Fruit fly (Drosophila melanogaster) whole organism, embryonic: ENCODE measurements around the gene CG31832.

ENCODE experiments used
- Bgb ChIP-seq: fragments of 200-800 bp; sonication (Bioruptor generic); IDR thresholded peaks from 2 replicates; pipeline ENCODE4 v1.3.6; 2022; ENCODE audit warnings: missing biosample characterization, missing genetic modification characterization; ENCODE audit not compliant: partially characterized antibody
- CG10979 ChIP-seq: fragments of 200-800 bp; sonication (Bioruptor generic); optimal IDR thresholded peaks from 2 replicates; lab custom pipeline; 2018; ENCODE audit warnings: missing biosample characterization, mild to moderate bottlenecking, missing genetic modification characterization, moderate library complexity
- CG11560 ChIP-seq: fragments of 200-800 bp; sonication (Bioruptor generic); IDR thresholded peaks from 3 replicates; pipeline ENCODE4 v1.3.6; 2022; ENCODE audit warnings: missing biosample characterization, missing genetic modification characterization
- CG11723 ChIP-seq: fragments of 200-800 bp; sonication (Bioruptor generic); optimal IDR thresholded peaks from 2 replicates; lab custom pipeline; 2017; ENCODE audit warnings: missing biosample characterization, mild to moderate bottlenecking, missing genetic modification characterization
- CG12744 ChIP-seq: fragments of 200-800 bp; sonication (Bioruptor generic); optimal IDR thresholded peaks from 2 replicates; lab custom pipeline; 2016; ENCODE audit warnings: missing biosample characterization, missing genetic modification characterization
- CG14014 ChIP-seq: fragments of 200-800 bp; sonication (Bioruptor generic); IDR thresholded peaks from 2 replicates; pipeline ENCODE4 v1.3.6; 2022; ENCODE audit warnings: missing biosample characterization, missing genetic modification characterization
- CG14050 ChIP-seq: fragments of 200-800 bp; sonication (Bioruptor generic); IDR thresholded peaks from 3 replicates; pipeline ENCODE4 v1.3.6; 2022; ENCODE audit warnings: missing biosample characterization, missing genetic modification characterization
- CG15073 ChIP-seq: fragments of 200-800 bp; sonication (Bioruptor generic); optimal IDR thresholded peaks from 2 replicates; lab custom pipeline; 2016; ENCODE audit warnings: missing biosample characterization, missing genetic modification characterization
- CG2199 ChIP-seq: fragments of 200-800 bp; sonication (Bioruptor generic); IDR thresholded peaks from 3 replicates; pipeline ENCODE4 v1.3.6; 2022; ENCODE audit warnings: missing biosample characterization, missing genetic modification characterization
- CG34224 ChIP-seq: fragments of 200-800 bp; sonication (Bioruptor generic); IDR thresholded peaks from 3 replicates; pipeline ENCODE4 v1.3.6; 2022; ENCODE audit warnings: missing biosample characterization, missing genetic modification characterization; ENCODE audit not compliant: partially characterized antibody
- CG34422 ChIP-seq: fragments of 200-800 bp; sonication (Bioruptor generic); IDR thresholded peaks from 3 replicates; pipeline ENCODE4 v1.3.6; 2022; ENCODE audit warnings: missing biosample characterization, missing genetic modification characterization
- CG4424 ChIP-seq: fragments of 200-800 bp; sonication (Bioruptor generic); optimal IDR thresholded peaks from 3 replicates; lab custom pipeline; 2016; ENCODE audit warnings: missing biosample characterization, missing genetic modification characterization
- CG4617 ChIP-seq: fragments of 200-800 bp; sonication (Bioruptor generic); optimal IDR thresholded peaks from 3 replicates; lab custom pipeline; 2016; ENCODE audit warnings: missing biosample characterization, missing genetic modification characterization, borderline replicate concordance
- CG6791 ChIP-seq: fragments of 200-800 bp; sonication (Bioruptor generic); IDR thresholded peaks from 3 replicates; pipeline ENCODE4 v1.3.6; 2022; ENCODE audit warnings: missing biosample characterization, missing genetic modification characterization; ENCODE audit not compliant: partially characterized antibody
- CG7839 ChIP-seq: fragments of 200-800 bp; sonication (Bioruptor generic); optimal IDR thresholded peaks from 3 replicates; lab custom pipeline; 2018; ENCODE audit warnings: missing biosample characterization, mild to moderate bottlenecking, missing genetic modification characterization, moderate library complexity
- CG9876 ChIP-seq: fragments of 200-800 bp; sonication (Bioruptor generic); optimal IDR thresholded peaks from 2 replicates; lab custom pipeline; 2016; ENCODE audit warnings: missing biosample characterization, missing genetic modification characterization
- Camta ChIP-seq: fragments of 200-800 bp; sonication (Bioruptor generic); optimal IDR thresholded peaks from 2 replicates; lab custom pipeline; 2016; ENCODE audit warnings: missing biosample characterization, missing genetic modification characterization
- Dbx ChIP-seq: fragments of 200-800 bp; sonication (Bioruptor generic); IDR thresholded peaks from 3 replicates; pipeline ENCODE4 v1.3.6; 2022; ENCODE audit warnings: missing biosample characterization, missing genetic modification characterization
- Dip2 ChIP-seq: fragments of 200-800 bp; sonication (Bioruptor generic); IDR thresholded peaks from 2 replicates; pipeline ENCODE4 v1.3.6; 2022; ENCODE audit warnings: missing biosample characterization, missing genetic modification characterization
- Dref ChIP-seq: fragments of 200-800 bp; sonication (Bioruptor generic); IDR thresholded peaks from 2 replicates; pipeline ENCODE4 v1.3.6; 2022; ENCODE audit warnings: missing biosample characterization, missing genetic modification characterization
- Gug ChIP-seq: fragments of 200-800 bp; sonication (Bioruptor generic); IDR thresholded peaks from 4 replicates; pipeline ENCODE4 v1.3.6; 2022; ENCODE audit warnings: missing biosample characterization, missing genetic modification characterization
- Lpt ChIP-seq: fragments of >200 bp; optimal IDR thresholded peaks from 2 replicates; lab custom pipeline; 2018; ENCODE audit warnings: missing biosample characterization, missing genetic modification characterization
- Mrtf ChIP-seq: fragments of 200-800 bp; sonication (Bioruptor generic); IDR thresholded peaks from 3 replicates; pipeline ENCODE4 v1.3.6; 2022; ENCODE audit warnings: missing biosample characterization, missing genetic modification characterization
- Opbp ChIP-seq: fragments of 200-800 bp; sonication (Bioruptor generic); IDR thresholded peaks from 3 replicates; pipeline ENCODE4 v1.3.6; 2022; ENCODE audit warnings: missing biosample characterization, missing genetic modification characterization; ENCODE audit not compliant: partially characterized antibody
- Vsx1 ChIP-seq: fragments of 200-800 bp; sonication (Bioruptor generic); optimal IDR thresholded peaks from 2 replicates; lab custom pipeline; 2017; ENCODE audit warnings: missing biosample characterization, mild to moderate bottlenecking, missing genetic modification characterization, missing genetic modification reagents
- YL-1 ChIP-seq: fragments of 200-800 bp; sonication (Bioruptor generic); optimal IDR thresholded peaks from 3 replicates; lab custom pipeline; 2017; ENCODE audit warnings: missing biosample characterization, mild to moderate bottlenecking, missing genetic modification characterization
- aop ChIP-seq: fragments of 200-800 bp; sonication (Bioruptor generic); IDR thresholded peaks from 2 replicates; pipeline ENCODE4 v1.3.6; 2022; ENCODE audit warnings: missing biosample characterization, missing genetic modification characterization
- ato ChIP-seq: fragments of 200-800 bp; sonication (Bioruptor generic); IDR thresholded peaks from 2 replicates; pipeline ENCODE4 v1.3.6; 2022; ENCODE audit warnings: missing biosample characterization, missing genetic modification characterization; ENCODE audit not compliant: partially characterized antibody
- bcd ChIP-seq: fragments of 200-800 bp; sonication (Bioruptor generic); optimal IDR thresholded peaks from 2 replicates; lab custom pipeline; 2017; ENCODE audit warnings: missing biosample characterization, mild to moderate bottlenecking, missing genetic modification characterization
- ci ChIP-seq: fragments of 200-800 bp; sonication (Bioruptor generic); IDR thresholded peaks from 3 replicates; pipeline ENCODE4 v1.3.6; 2022; ENCODE audit warnings: missing biosample characterization, missing genetic modification characterization
- gem ChIP-seq: fragments of 200-800 bp; sonication (Bioruptor generic); optimal IDR thresholded peaks from 2 replicates; lab custom pipeline; 2019; ENCODE audit warnings: missing biosample characterization, mild to moderate bottlenecking, missing genetic modification characterization, moderate library complexity
- gfzf ChIP-seq: fragments of 200-800 bp; sonication (Bioruptor generic); optimal IDR thresholded peaks from 2 replicates; lab custom pipeline; 2016; ENCODE audit warnings: missing biosample characterization, mild to moderate bottlenecking, missing genetic modification characterization, moderate library complexity
- hkb ChIP-seq, 2 experiments: fragments of 200-800 bp in 1 of 2; fragments of >200 bp in 1 of 2; sonication (Bioruptor generic) in 1 of 2; IDR thresholded peaks in 1 of 2; optimal IDR thresholded peaks in 1 of 2; 2 replicates each; pipeline versions ENCODE4 v1.3.6 to Lab custom; 2017 to 2022; ENCODE audit warnings: missing biosample characterization in 1 of 2, missing genetic modification characterization in 1 of 2
- inv ChIP-seq: fragments of 200-800 bp; sonication (Bioruptor generic); IDR thresholded peaks from 2 replicates; pipeline ENCODE4 v1.3.6; 2022; ENCODE audit warnings: missing biosample characterization, missing genetic modification characterization; ENCODE audit not compliant: partially characterized antibody
- mld ChIP-seq: fragments of 200-800 bp; sonication (Bioruptor generic); IDR thresholded peaks from 3 replicates; pipeline ENCODE4 v1.3.6; 2022; ENCODE audit warnings: missing biosample characterization, missing genetic modification characterization; ENCODE audit not compliant: partially characterized antibody
- nmo ChIP-seq: fragments of 200-800 bp; sonication (Bioruptor generic); optimal IDR thresholded peaks from 2 replicates; lab custom pipeline; 2018; ENCODE audit warnings: missing biosample characterization, mild to moderate bottlenecking, missing genetic modification characterization, moderate library complexity
- odd ChIP-seq: fragments of 200-800 bp; sonication (Bioruptor generic); optimal IDR thresholded peaks from 2 replicates; lab custom pipeline; 2017; ENCODE audit warnings: missing biosample characterization, mild to moderate bottlenecking, missing genetic modification characterization
- prd ChIP-seq, 3 experiments: fragments of >200 bp in 2 of 3; fragments of 200-800 bp in 1 of 3; sonication (Bioruptor generic) in 1 of 3; optimal IDR thresholded peaks in 2 of 3; IDR thresholded peaks in 1 of 3; 2 replicates in 2 of 3; 3 replicates in 1 of 3; pipeline versions ENCODE4 v1.3.6 to Lab custom; 2017 to 2022; ENCODE audit warnings: missing biosample characterization in 1 of 3, missing genetic modification characterization in 1 of 3
- sc ChIP-seq, 3 experiments: fragments of >200 bp in 2 of 3; fragments of 200-800 bp in 1 of 3; sonication (Bioruptor generic) in 1 of 3; optimal IDR thresholded peaks; 2 replicates in 2 of 3; 3 replicates in 1 of 3; lab custom pipeline; 2017; ENCODE audit warnings: mild to moderate bottlenecking in 1 of 3, missing biosample characterization in 1 of 3, missing genetic modification characterization in 1 of 3, missing genetic modification reagents in 1 of 3
- sens ChIP-seq: fragments of 200-800 bp; sonication (Bioruptor generic); peaks from one replicate; lab custom pipeline; 2016; ENCODE audit warnings: missing biosample characterization, missing genetic modification characterization
- sens-2 ChIP-seq: fragments of 200-800 bp; sonication (Bioruptor generic); IDR thresholded peaks from 2 replicates; pipeline ENCODE4 v1.3.6; 2022; ENCODE audit warnings: missing biosample characterization, missing genetic modification characterization
- sisA ChIP-seq: fragments of 200-800 bp; sonication (Bioruptor generic); IDR thresholded peaks from 2 replicates; pipeline ENCODE4 v1.3.6; 2022; ENCODE audit warnings: missing biosample characterization, missing genetic modification characterization
- tll ChIP-seq, 2 experiments: fragments of 200-800 bp in 1 of 2; fragments of >200 bp in 1 of 2; sonication (Bioruptor generic) in 1 of 2; optimal IDR thresholded peaks; 2 replicates each; lab custom pipeline; 2017 to 2019; ENCODE audit warnings: missing biosample characterization in 2 of 2, missing genetic modification characterization in 2 of 2, mild to moderate bottlenecking in 1 of 2, moderate library complexity in 1 of 2
- toy ChIP-seq: fragments of 200-800 bp; sonication (Bioruptor generic); IDR thresholded peaks from 2 replicates; pipeline ENCODE4 v1.3.6; 2022; ENCODE audit warnings: missing biosample characterization, missing genetic modification characterization
- trem ChIP-seq: fragments of 200-800 bp; optimal IDR thresholded peaks from 3 replicates; lab custom pipeline; 2019; ENCODE audit warnings: missing biosample characterization, mild to moderate bottlenecking, missing genetic modification characterization, moderate library complexity
- ttk ChIP-seq: fragments of 200-800 bp; sonication (Bioruptor generic); IDR thresholded peaks from 2 replicates; pipeline ENCODE4 v2.1.2; 2022; ENCODE audit warnings: missing biosample characterization, missing genetic modification characterization
- tx ChIP-seq: fragments of 200-800 bp; sonication (Bioruptor generic); optimal IDR thresholded peaks from 2 replicates; lab custom pipeline; 2016; ENCODE audit warnings: missing biosample characterization, missing genetic modification characterization
- zen ChIP-seq: fragments of 200-800 bp; sonication (Bioruptor generic); optimal IDR thresholded peaks from 3 replicates; lab custom pipeline; 2018; ENCODE audit warnings: missing biosample characterization, mild to moderate bottlenecking, missing genetic modification characterization, moderate library complexity

Gene CG31832

DNA sequence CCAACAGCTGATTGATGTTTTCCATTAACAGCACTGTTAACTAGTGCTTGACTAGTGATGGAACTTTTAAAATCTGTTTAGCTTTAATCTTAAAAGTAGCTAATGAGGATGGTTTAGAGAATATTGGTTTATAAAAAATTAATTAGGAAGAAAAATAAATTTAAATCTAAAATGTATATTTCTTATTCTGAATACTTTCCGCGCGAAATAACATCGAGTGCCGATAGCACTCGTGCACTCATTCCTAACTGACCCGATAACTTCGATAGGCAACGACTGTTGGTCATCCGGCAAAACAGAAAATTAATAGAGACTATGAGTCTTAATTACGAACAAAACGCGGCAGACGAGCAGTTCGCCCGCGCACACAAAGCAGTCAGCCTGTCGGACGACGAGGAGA lies 21.8 kb downstream of the CG31832 start, which contains the start of the genes THG and Rnmt (continued):
- TF ChIP-seq sisA (GFP tag; lab: Robert Waterston, UW) (peak; percentile 78), CG7839 (peak; percentile 75), CG11723 (GFP tag; lab: Kevin White, UChicago) (peak; percentile 67), gfzf (peak; percentile 5), CG11560 (peak; percentile 51; the same call in 1 of the 3 replicates), bcd (peak; percentile 63), ci (GFP tag; lab: Robert Waterston, UW) (peak; percentile 91), Dip2 (GFP tag; lab: Robert Waterston, UW) (no peak), CG4424 (GFP tag; lab: Kevin White, UChicago) (peak; percentile 82), sc (optimal IDR thresholded peaks at IDR 0.05; lab: Kevin White, UChicago) (no peak), sc (GFP tag; optimal IDR thresholded peaks at IDR 0.05; lab: Kevin White, UChicago) (peak; percentile 61), Camta (GFP tag; lab: Kevin White, UChicago) (peak; percentile 56), nmo (GFP tag; lab: Kevin White, UChicago) (peak; percentile 85), Gug (GFP tag; lab: Robert Waterston, UW) (peak; percentile 85), tll (GFP tag; optimal IDR thresholded peaks at IDR 0.05; lab: Kevin White, UChicago) (no peak), prd (optimal IDR thresholded peaks at IDR 0.05; lab: Kevin White, UChicago) (no peak), prd (GFP tag; IDR thresholded peaks at IDR 0.05; lab: Robert Waterston, UW) (peak; percentile 93), odd (GFP tag; lab: Kevin White, UChicago) (peak; percentile 66), CG14014 (peak; percentile 86), ato (GFP tag; lab: Robert Waterston, UW) (peak; percentile 41; the same call in 1 of the 2 replicates), sens (GFP tag; lab: Kevin White, UChicago) (peak; percentile 96), CG9876 (no peak), YL-1 (GFP tag; lab: Kevin White, UChicago) (peak; percentile 49), hkb (optimal IDR thresholded peaks at IDR 0.05; lab: Kevin White, UChicago) (no peak), hkb (GFP tag; IDR thresholded peaks at IDR 0.05; lab: Robert Waterston, UW) (peak; percentile 69), CG2199 (GFP tag; lab: Robert Waterston, UW) (peak; percentile 56; the same call in 1 of the 3 replicates), CG14050 (GFP tag; lab: Robert Waterston, UW) (peak; percentile 53; the same call in 2 of the 3 replicates), CG12744 (peak; percentile 58), gem (peak; percentile 94), trem (peak; percentile 85), toy (GFP tag; lab: Robert Waterston, UW) (0 out of 2 replicates have a peak, but pooled peaks have one; percentile 28), zen (tag; lab: Kevin White, UChicago) (peak; percentile 83), inv (peak; percentile 77), Lpt (no peak), Dref (GFP tag; lab: Robert Waterston, UW) (peak; percentile 82), CG34422 (peak; percentile 86), aop (GFP tag; lab: Robert Waterston, UW) (peak; percentile 50; the same call in 1 of the 2 replicates), Mrtf (GFP tag; lab: Robert Waterston, UW) (peak; percentile 80), tx (GFP tag; lab: Kevin White, UChicago) (peak; percentile 34), Vsx1 (GFP tag; lab: Kevin White, UChicago) (no peak), Bgb (GFP tag; lab: Robert Waterston, UW) (peak; percentile 87), ttk (GFP tag; lab: Robert Waterston, UW) (peak; percentile 86), CG4617 (GFP tag; lab: Kevin White, UChicago) (peak; percentile 73), CG6791 (peak; percentile 82), CG15073 (GFP tag; lab: Kevin White, UChicago) (no peak), CG10979 (tag; lab: Kevin White, UChicago) (peak; percentile 77), Opbp (GFP tag; lab: Robert Waterston, UW) (peak; percentile 84), mld (GFP tag; lab: Robert Waterston, UW) (no peak), sens-2 (GFP tag; lab: Robert Waterston, UW) (peak; percentile 54; the same call in 1 of the 2 replicates), CG34224 (GFP tag; lab: Robert Waterston, UW) (peak; percentile 84), Dbx (GFP tag; lab: Robert Waterston, UW) (peak; percentile 93)
